Worm (Caenorhabditis elegans): Measurements from ENCODE around the gene T24C4.5.

DNA sequence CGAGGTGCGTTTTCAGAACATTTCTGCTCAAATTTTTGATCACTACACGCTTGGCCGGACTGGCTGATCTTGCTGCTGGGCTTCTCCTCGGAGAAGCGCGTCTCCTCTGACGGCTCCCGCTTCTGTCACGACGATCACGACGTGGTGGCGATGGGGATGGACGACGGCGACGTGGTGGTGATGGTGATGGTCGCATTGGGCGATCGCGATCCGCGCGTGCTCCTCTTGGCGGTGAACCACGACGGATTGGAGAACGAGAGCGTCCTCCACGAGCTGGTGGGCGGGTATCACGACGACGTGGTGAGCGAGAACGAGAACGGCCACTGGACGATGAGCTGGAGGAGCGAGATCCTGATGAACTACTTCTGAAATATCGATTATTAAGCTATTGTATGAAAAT, 26.1 kb downstream of the T24C4.5 start:
- no peak for TF ChIP-seq unc-130 (GFP tag; optimal IDR thresholded peaks at IDR 0.05)
- 0 out of 2 replicates have a peak, but pooled peaks have one; percentile 31 for TF ChIP-seq Y75B8A.6 (GFP tag; IDR thresholded peaks at IDR 0.05)
- no peak for TF ChIP-seq lsy-2 (tag; optimal IDR thresholded peaks at IDR 0.05)
- no peak for TF ChIP-seq ces-1 (GFP tag; optimal IDR thresholded peaks at IDR 0.05)
- no peak for TF ChIP-seq snpc-4 (tag; optimal IDR thresholded peaks at IDR 0.05)
